Worm (Caenorhabditis elegans) whole organism, L2 larva: ENCODE measurements around the gene act-4.

Experiments used
- C34F6.9 ChIP-seq: fragments of 150-350 bp; optimal IDR thresholded peaks from 2 replicates; lab custom pipeline; 2014; ENCODE audit warnings: missing biosample characterization, missing genetic modification characterization
- F13H6.1 ChIP-seq: sonication (generic microtip); optimal IDR thresholded peaks from 2 replicates; lab custom pipeline; 2016; ENCODE audit warnings: missing genetic modification characterization, missing compliant biosample characterization
- R02D3.7 ChIP-seq: fragments of 150-350 bp; optimal IDR thresholded peaks from 2 replicates; lab custom pipeline; 2014; ENCODE audit warnings: missing biosample characterization, missing genetic modification characterization
- ZK546.5 ChIP-seq: sonication (generic microtip); optimal IDR thresholded peaks from 2 replicates; lab custom pipeline; 2017; ENCODE audit warnings: missing biosample characterization, missing genetic modification characterization
- alr-1 ChIP-seq: fragments of 150-350 bp; optimal IDR thresholded peaks from 2 replicates; lab custom pipeline; 2014; ENCODE audit warnings: missing biosample characterization, missing genetic modification characterization
- blmp-1 ChIP-seq: sonication (generic microtip); optimal IDR thresholded peaks from 2 replicates; lab custom pipeline; 2017; ENCODE audit warnings: missing genetic modification characterization, mild to moderate bottlenecking, missing compliant biosample characterization, antibody characterized with exemption, moderate library complexity; ENCODE audit not compliant: insufficient read depth
- crh-2 ChIP-seq: sonication (generic microtip); optimal IDR thresholded peaks from 2 replicates; lab custom pipeline; 2017; ENCODE audit warnings: missing biosample characterization, missing genetic modification characterization
- dmd-4 ChIP-seq: sonication (generic microtip); optimal IDR thresholded peaks from 2 replicates; lab custom pipeline; 2017; ENCODE audit warnings: missing biosample characterization, missing genetic modification characterization
- elt-3 ChIP-seq: sonication (generic microtip); optimal IDR thresholded peaks from 2 replicates; lab custom pipeline; 2017; ENCODE audit warnings: missing biosample characterization, missing genetic modification characterization
- fos-1 ChIP-seq: fragments of 150-350 bp; optimal IDR thresholded peaks from 2 replicates; lab custom pipeline; 2014; ENCODE audit warnings: missing biosample characterization, missing genetic modification characterization
- gmeb-1 ChIP-seq: fragments of 150-350 bp; optimal IDR thresholded peaks from 2 replicates; lab custom pipeline; 2014; ENCODE audit warnings: missing biosample characterization, missing genetic modification characterization
- lin-11 ChIP-seq: fragments of 150-350 bp; sonication (generic microtip); optimal IDR thresholded peaks from 2 replicates; lab custom pipeline; 2014; ENCODE audit warnings: missing biosample characterization, missing genetic modification characterization, inconsistent platforms, mixed read lengths
- mab-5 ChIP-seq: fragments of 150-350 bp; optimal IDR thresholded peaks from 2 replicates; lab custom pipeline; 2014; ENCODE audit warnings: missing biosample characterization, missing genetic modification characterization
- mbf-1 ChIP-seq: sonication (generic microtip); optimal IDR thresholded peaks from 2 replicates; lab custom pipeline; 2017; ENCODE audit warnings: missing biosample characterization, missing genetic modification characterization
- nhr-10 ChIP-seq: sonication (generic microtip); optimal IDR thresholded peaks from 2 replicates; lab custom pipeline; 2017; ENCODE audit warnings: missing biosample characterization, missing genetic modification characterization
- nhr-12 ChIP-seq: fragments of 150-350 bp; optimal IDR thresholded peaks from 2 replicates; lab custom pipeline; 2014; ENCODE audit warnings: missing biosample characterization, missing genetic modification characterization
- nhr-129 ChIP-seq: fragments of 150-350 bp; optimal IDR thresholded peaks from 2 replicates; lab custom pipeline; 2014; ENCODE audit warnings: missing biosample characterization, missing genetic modification characterization
- nhr-237 ChIP-seq: fragments of 150-350 bp; optimal IDR thresholded peaks from 2 replicates; lab custom pipeline; 2014; ENCODE audit warnings: missing biosample characterization, missing genetic modification characterization
- nhr-25 ChIP-seq: fragments of 150-350 bp; sonication (generic microtip); optimal IDR thresholded peaks from 3 replicates; lab custom pipeline; 2014; ENCODE audit warnings: missing biosample characterization, missing genetic modification characterization
- nhr-6 ChIP-seq: fragments of 150-350 bp; optimal IDR thresholded peaks from 2 replicates; lab custom pipeline; 2014; ENCODE audit warnings: missing biosample characterization, missing genetic modification characterization
- nhr-77 ChIP-seq: fragments of 150-350 bp; optimal IDR thresholded peaks from 2 replicates; lab custom pipeline; 2014; ENCODE audit warnings: missing biosample characterization, missing genetic modification characterization
- sem-4 ChIP-seq: fragments of 150-350 bp; optimal IDR thresholded peaks from 2 replicates; lab custom pipeline; 2014; ENCODE audit warnings: missing biosample characterization, missing genetic modification reagents, missing genetic modification characterization
- skn-1 ChIP-seq: sonication (generic microtip); optimal IDR thresholded peaks from 2 replicates; lab custom pipeline; 2017; ENCODE audit warnings: missing biosample characterization, missing genetic modification characterization
- snpc-4 ChIP-seq: fragments of 150-350 bp; optimal IDR thresholded peaks from 2 replicates; lab custom pipeline; 2014; ENCODE audit warnings: missing biosample characterization, missing genetic modification characterization
- unc-55 ChIP-seq: fragments of 150-350 bp; sonication (generic microtip); optimal IDR thresholded peaks from 3 replicates; lab custom pipeline; 2014; ENCODE audit warnings: missing biosample characterization, missing genetic modification reagents, missing genetic modification characterization
- ztf-1 ChIP-seq: fragments of 200-800 bp; sonication (Bioruptor generic); conservative IDR thresholded peaks from 2 replicates; pipeline ENCODE4 v1.3.6; 2022; ENCODE audit warnings: missing genetic modification characterization, missing compliant biosample characterization
- ztf-11 ChIP-seq: sonication (generic microtip); optimal IDR thresholded peaks from 2 replicates; lab custom pipeline; 2017; ENCODE audit warnings: missing biosample characterization, missing genetic modification characterization

act-4 gene

DNA sequence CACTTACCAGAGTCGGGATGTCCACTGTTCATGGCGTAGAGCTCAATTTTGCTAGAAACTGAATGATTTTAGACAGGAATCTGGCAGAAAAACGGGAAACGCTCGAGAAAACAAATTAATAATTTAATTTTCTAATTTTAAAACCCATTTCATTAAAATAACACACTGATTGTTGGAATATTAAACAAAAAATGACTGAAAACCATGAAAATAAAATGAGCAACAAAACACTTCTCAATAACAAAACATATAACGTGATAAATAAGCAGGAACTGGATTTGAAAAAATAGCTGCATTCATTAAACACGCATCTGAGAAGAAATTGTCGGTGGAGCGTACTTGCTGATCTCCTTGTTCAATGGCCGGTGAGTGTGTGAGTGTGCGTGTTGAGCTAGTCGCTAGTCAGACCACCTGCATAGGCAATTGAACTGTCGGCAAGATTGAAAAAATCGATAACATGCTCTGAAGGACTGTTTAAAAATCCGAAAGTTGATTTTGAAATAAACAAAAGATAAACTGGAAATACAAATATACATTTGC, 37.2 kb downstream of the act-4 start, which contains the start of gene ZC8.6:
Gene ZC8.6, minus strand, starts transcription at position 51 of the 540 bp plus-strand sequence.
- no peak for TF ChIP-seq elt-3 (tag; lab: Kevin White, UChicago)
- TF ChIP-seq fos-1 (tag; lab: Kevin White, UChicago) = peak; percentile 57
- peak; percentile 29 for TF ChIP-seq crh-2 (tag; lab: Kevin White, UChicago)
- TF ChIP-seq nhr-25 = peak; percentile 3
- TF ChIP-seq mbf-1 (tag; lab: Kevin White, UChicago) = no peak
- peak; percentile 62 for TF ChIP-seq C34F6.9 (tag; lab: Kevin White, UChicago)
- peak; percentile 70 for TF ChIP-seq unc-55 (GFP tag; lab: Kevin White, UChicago)
- peak; percentile 24 for TF ChIP-seq lin-11 (tag; lab: Kevin White, UChicago)
- peak; percentile 20 for TF ChIP-seq gmeb-1 (tag; lab: Kevin White, UChicago)
- TF ChIP-seq nhr-129 = peak; percentile 70

DNA sequence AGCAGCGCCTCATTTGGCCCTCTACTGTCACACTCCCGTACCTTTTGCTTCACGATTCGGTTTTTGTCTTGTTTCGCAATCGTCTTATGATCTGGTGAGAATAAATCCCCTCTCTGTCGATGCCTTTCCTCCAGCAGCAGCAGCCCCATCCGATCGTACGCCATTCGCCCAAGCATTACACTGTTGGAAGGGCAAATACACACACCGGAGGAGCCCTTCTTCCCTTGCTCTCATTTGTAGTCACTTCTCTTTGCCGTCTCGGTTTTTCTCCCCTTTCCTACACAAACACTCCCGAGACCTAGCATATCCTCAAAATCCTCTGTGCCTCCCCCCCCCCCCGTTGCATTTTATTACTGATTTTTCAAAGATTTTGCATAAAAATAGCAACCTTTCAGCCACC, 38.5 kb downstream of the act-4 start, which contains the start of gene set-30:
Gene set-30, plus strand, starts transcription at position 396 of the 400 bp plus-strand sequence.
- TF ChIP-seq nhr-129 (peak; percentile 33), ztf-11 (tag; lab: Kevin White, UChicago) (no peak)

DNA sequence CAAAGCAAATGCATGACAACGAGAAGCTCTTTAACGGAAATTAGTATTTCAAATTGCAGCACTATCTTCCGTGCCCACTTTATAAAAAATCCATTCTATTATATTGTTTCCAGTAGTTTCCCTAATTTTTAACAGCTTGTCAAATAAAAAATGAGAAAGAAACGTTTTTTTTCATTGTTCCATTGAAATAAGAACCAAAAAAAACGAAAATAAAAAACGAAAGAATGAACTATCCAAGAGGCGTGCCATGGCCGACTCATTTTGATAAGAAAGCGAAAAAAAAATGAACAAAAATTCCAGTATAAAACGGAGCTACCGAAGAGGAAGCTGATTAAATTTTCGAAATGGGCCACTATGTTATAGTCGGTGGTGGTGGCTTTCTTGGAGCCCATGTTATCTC, 44.5 kb downstream of the act-4 start, which contains the start of gene hsd-2:
Gene hsd-2, plus strand, starts transcription at position 301 of the 400 bp plus-strand sequence.
- TF ChIP-seq blmp-1 (tag; lab: Kevin White, UChicago) = no peak
- TF ChIP-seq skn-1 = no peak
- TF ChIP-seq snpc-4 (tag; lab: Kevin White, UChicago) = no peak
- TF ChIP-seq F13H6.1 = no peak
- TF ChIP-seq alr-1 = no peak
- no peak for TF ChIP-seq nhr-10 (tag; lab: Kevin White, UChicago)
- TF ChIP-seq nhr-12 (tag; lab: Kevin White, UChicago) = no peak
- no peak for TF ChIP-seq elt-3 (tag; lab: Kevin White, UChicago)
- no peak for TF ChIP-seq ztf-1

DNA sequence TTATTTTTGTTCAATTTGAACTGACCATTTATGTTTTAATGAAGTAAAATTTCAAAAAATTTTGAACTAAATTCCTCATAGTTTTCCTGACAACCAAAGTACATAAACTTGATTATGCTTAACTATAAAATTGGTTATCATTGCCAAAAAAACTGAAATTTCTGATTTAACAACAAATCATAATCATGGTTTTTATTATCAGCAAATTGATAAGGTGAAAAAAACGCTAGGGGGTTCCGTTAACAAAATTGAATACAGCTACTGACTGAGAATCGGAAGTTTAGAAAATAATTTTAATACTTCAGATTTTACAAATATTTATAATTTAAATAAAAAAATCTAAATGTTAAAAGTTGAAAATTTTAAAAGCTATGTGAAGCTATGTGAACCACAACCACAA, 46.6 kb downstream of the act-4 start:
- TF ChIP-seq gmeb-1 (tag; lab: Kevin White, UChicago) = no peak
- TF ChIP-seq fos-1 (tag; lab: Kevin White, UChicago) = peak; percentile 25

DNA sequence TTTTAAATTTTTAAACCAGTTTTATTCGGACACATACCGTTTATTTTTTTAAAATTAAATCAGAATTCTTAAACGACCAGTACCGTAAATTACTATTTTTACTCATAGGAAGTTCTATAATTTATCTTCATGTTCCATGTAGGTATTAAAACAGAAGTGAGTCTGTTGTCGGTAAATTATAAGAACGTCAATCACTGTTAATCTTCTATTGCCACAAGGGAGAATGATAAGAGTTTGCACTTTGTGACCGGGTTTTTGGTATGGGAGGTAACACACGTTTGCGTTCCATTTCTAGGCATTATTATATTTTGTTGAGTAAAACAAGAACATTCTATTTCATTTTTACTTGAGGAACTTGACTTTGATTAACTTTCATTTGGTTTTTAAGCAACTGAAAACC, 48.6 kb downstream of the act-4 start, which contains the start of gene hsd-3:
Gene hsd-3, plus strand, starts transcription at position 301 of the 400 bp plus-strand sequence.
- TF ChIP-seq gmeb-1 (tag; lab: Kevin White, UChicago) = no peak
- no peak for TF ChIP-seq blmp-1 (tag; lab: Kevin White, UChicago)
- TF ChIP-seq C34F6.9 (tag; lab: Kevin White, UChicago) = no peak
- TF ChIP-seq nhr-129 = no peak
- TF ChIP-seq nhr-237 (tag; lab: Kevin White, UChicago) = no peak
- no peak for TF ChIP-seq crh-2 (tag; lab: Kevin White, UChicago)

DNA sequence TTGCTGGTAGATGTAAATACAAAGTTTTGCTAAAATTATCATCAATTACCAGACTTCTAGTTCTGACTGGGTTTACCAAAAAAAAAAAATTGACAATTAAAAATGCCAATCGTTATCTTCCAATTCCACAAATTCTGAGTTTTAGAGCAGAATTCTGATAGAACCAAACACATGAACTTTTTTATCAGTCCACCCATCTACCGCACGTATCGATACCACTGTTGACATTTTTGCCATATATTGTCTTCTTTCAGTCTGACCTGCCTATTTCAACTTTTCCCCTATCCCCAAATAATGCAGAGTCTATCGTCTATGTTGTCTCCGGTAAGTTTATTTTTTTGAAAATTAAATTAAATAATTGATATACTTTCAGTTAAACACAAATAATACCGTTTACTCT, 53.4 kb downstream of the act-4 start, which contains the start of gene ZC449.7:
Gene ZC449.7, plus strand, starts transcription at position 249 of the 400 bp plus-strand sequence.
- TF ChIP-seq ZK546.5 (tag; lab: Kevin White, UChicago) = no peak
- no peak for TF ChIP-seq dmd-4 (tag; lab: Kevin White, UChicago)
- no peak for TF ChIP-seq R02D3.7
- TF ChIP-seq nhr-6 (tag; lab: Kevin White, UChicago) = no peak
- no peak for TF ChIP-seq mab-5
- TF ChIP-seq nhr-77 = no peak
- TF ChIP-seq alr-1 = no peak
- no peak for TF ChIP-seq sem-4 (tag; lab: Kevin White, UChicago)
